Fruit fly (Drosophila melanogaster): ENCODE data around the gene Usp12-46.

The Usp12-46 gene

dm6 chr3R:22745432-22745831, 5.3 kb upstream of the Usp12-46 start, which contains the start of the genes vret and HP1c:
TSS of gene vret (minus strand) at chr3R:22745581.
TSS of gene HP1c (plus strand) at chr3R:22745620.
- TF ChIP-seq sima (GFP tag; optimal IDR thresholded peaks at IDR 0.05): no peak
- peak; percentile 69 for TF ChIP-seq stwl (tag; optimal IDR thresholded peaks at IDR 0.05)
- TF ChIP-seq Ets97D (GFP tag; optimal IDR thresholded peaks at IDR 0.05): peak; percentile 34
- TF ChIP-seq her (GFP tag; optimal IDR thresholded peaks at IDR 0.05): no peak
- no peak for TF ChIP-seq fru (optimal IDR thresholded peaks at IDR 0.05)
- no peak for TF ChIP-seq ewg (GFP tag; optimal IDR thresholded peaks at IDR 0.05)
- peak; percentile 84 for TF ChIP-seq Ets65A (GFP tag)
- TF ChIP-seq fd64A (GFP tag; optimal IDR thresholded peaks at IDR 0.05): no peak
- no peak for TF ChIP-seq CG16779 (GFP tag; IDR thresholded peaks at IDR 0.05)
- no peak for TF ChIP-seq Mes4 (GFP tag; optimal IDR thresholded peaks at IDR 0.05)
- TF ChIP-seq gcm (GFP tag; optimal IDR thresholded peaks at IDR 0.05): no peak
- no peak for TF ChIP-seq Hmx (GFP tag; optimal IDR thresholded peaks at IDR 0.05)
- no peak for TF ChIP-seq slp2 (GFP tag; optimal IDR thresholded peaks at IDR 0.05)
- peak; percentile 42; the same call in 1 of the 3 replicates for TF ChIP-seq CG6791 (GFP tag; IDR thresholded peaks at IDR 0.05; ENCODE audit: partially characterized antibody)
- peak; percentile 69 for TF ChIP-seq CG4617 (GFP tag; optimal IDR thresholded peaks at IDR 0.05; ENCODE audit: borderline replicate concordance)
- 0 out of 3 replicates have a peak, but pooled peaks have one; percentile 13 for TF ChIP-seq CG7963 (GFP tag; IDR thresholded peaks at IDR 0.05; ENCODE audit: partially characterized antibody)
- no peak for TF ChIP-seq dati (GFP tag; IDR thresholded peaks at IDR 0.05)
- peak; percentile 68 for TF ChIP-seq Aef1 (GFP tag; IDR thresholded peaks at IDR 0.05)
- peak; percentile 38; the same call in 1 of the 2 replicates for TF ChIP-seq Scr (GFP tag; IDR thresholded peaks at IDR 0.05; ENCODE audit: partially characterized antibody)
- TF ChIP-seq MBD-R2 (GFP tag; IDR thresholded peaks at IDR 0.05): peak; percentile 95
- TF ChIP-seq Dp (GFP tag; optimal IDR thresholded peaks at IDR 0.05): peak; percentile 85
- no peak for TF ChIP-seq CG4854 (GFP tag; optimal IDR thresholded peaks at IDR 0.05)
- TF ChIP-seq E2f2 (GFP tag; IDR thresholded peaks at IDR 0.05): peak; percentile 90
- TF ChIP-seq phol (tag; optimal IDR thresholded peaks at IDR 0.05): peak; percentile 23
- no peak for TF ChIP-seq CG12769 (tag; optimal IDR thresholded peaks at IDR 0.05)
- TF ChIP-seq CG2116 (GFP tag; optimal IDR thresholded peaks at IDR 0.05): peak; percentile 43
- TF ChIP-seq HmgZ (tag; optimal IDR thresholded peaks at IDR 0.05): peak; percentile 32
- TF ChIP-seq CG15514 (GFP tag; optimal IDR thresholded peaks at IDR 0.05): peak; percentile 40
- no peak for TF ChIP-seq Doc3 (GFP tag; IDR thresholded peaks at IDR 0.05; ENCODE audit: partially characterized antibody)
- peak; percentile 42 for TF ChIP-seq CTCF (GFP tag; optimal IDR thresholded peaks at IDR 0.05)
- TF ChIP-seq CG14965 (GFP tag; optimal IDR thresholded peaks at IDR 0.05; ENCODE audit: borderline replicate concordance): no peak
- TF ChIP-seq hb (GFP tag; IDR thresholded peaks at IDR 0.05; ENCODE audit: partially characterized antibody): no peak
- TF ChIP-seq row (GFP tag; IDR thresholded peaks at IDR 0.05): no peak
- no peak for TF ChIP-seq Six4 (GFP tag; optimal IDR thresholded peaks at IDR 0.05)
- TF ChIP-seq CG2202 (tag; optimal IDR thresholded peaks at IDR 0.05): no peak
- peak in 1 of 2 experiments; percentile 52 for TF ChIP-seq crp (GFP tag; optimal IDR thresholded peaks at IDR 0.05)
- no peak for TF ChIP-seq Atf-2 (GFP tag; optimal IDR thresholded peaks at IDR 0.05)
- TF ChIP-seq Dref (GFP tag; IDR thresholded peaks at IDR 0.05): peak; percentile 36; the same call in 1 of the 2 replicates
- peak; percentile 33; the same call in 1 of the 2 replicates for TF ChIP-seq amos (GFP tag; IDR thresholded peaks at IDR 0.05; ENCODE audit: partially characterized antibody)
- TF ChIP-seq CG3847 (GFP tag; IDR thresholded peaks at IDR 0.05): peak; percentile 59
- TF ChIP-seq Nf-YA (GFP tag; IDR thresholded peaks at IDR 0.05): no peak
- TF ChIP-seq CG3995 (GFP tag; optimal IDR thresholded peaks at IDR 0.05): peak; percentile 47
- no peak for TF ChIP-seq so (GFP tag; IDR thresholded peaks at IDR 0.05)
- TF ChIP-seq CG12659 (GFP tag; optimal IDR thresholded peaks at IDR 0.05): peak; percentile 40
- no peak for TF ChIP-seq pb (GFP tag; optimal IDR thresholded peaks at IDR 0.05)
- no peak for TF ChIP-seq ab (GFP tag; optimal IDR thresholded peaks at IDR 0.05)
- no peak for TF ChIP-seq CG6683 (GFP tag; optimal IDR thresholded peaks at IDR 0.05)
- TF ChIP-seq pzg (GFP tag; optimal IDR thresholded peaks at IDR 0.05): peak; percentile 78
- peak; percentile 7 for TF ChIP-seq nmo (GFP tag; optimal IDR thresholded peaks at IDR 0.05)
- peak; percentile 95 for TF ChIP-seq CG14710 (tag; optimal IDR thresholded peaks at IDR 0.05)
- no peak for TF ChIP-seq Atf6 (GFP tag; IDR thresholded peaks at IDR 0.05)

Data from whole organism, embryonic.